Fruit fly (Drosophila melanogaster) whole organism, embryonic: ENCODE results near the gene GABA-B-R3.

ENCODE experiments used
- CG10274 ChIP-seq: fragments of 200-800 bp; sonication (Bioruptor generic); optimal IDR thresholded peaks from 3 replicates; lab custom pipeline; 2017; ENCODE audit warnings: missing biosample characterization, mild to moderate bottlenecking, missing genetic modification characterization
- CG10366 ChIP-seq: fragments of 200-800 bp; sonication (Bioruptor generic); IDR thresholded peaks from 2 replicates; pipeline ENCODE4 v1.3.6; 2022; ENCODE audit warnings: missing biosample characterization, missing genetic modification characterization
- CG14050 ChIP-seq: fragments of 200-800 bp; sonication (Bioruptor generic); IDR thresholded peaks from 3 replicates; pipeline ENCODE4 v1.3.6; 2022; ENCODE audit warnings: missing biosample characterization, missing genetic modification characterization
- CG14965 ChIP-seq: fragments of 200-800 bp; sonication (Bioruptor generic); optimal IDR thresholded peaks from 2 replicates; lab custom pipeline; 2016; ENCODE audit warnings: missing biosample characterization, missing genetic modification characterization, borderline replicate concordance
- CG17328 ChIP-seq: fragments of 200-800 bp; sonication (Bioruptor generic); IDR thresholded peaks from 2 replicates; pipeline ENCODE4 v1.3.6; 2022; ENCODE audit warnings: missing biosample characterization, missing genetic modification characterization
- CG17359 ChIP-seq: fragments of 200-800 bp; sonication (Bioruptor generic); optimal IDR thresholded peaks from 3 replicates; lab custom pipeline; 2018; ENCODE audit warnings: missing biosample characterization, mild to moderate bottlenecking, missing genetic modification characterization, moderate library complexity
- CG17912 ChIP-seq: fragments of 200-800 bp; sonication (Bioruptor generic); optimal IDR thresholded peaks from 2 replicates; lab custom pipeline; 2018; ENCODE audit warnings: missing biosample characterization, mild to moderate bottlenecking, missing genetic modification characterization
- CG1792 ChIP-seq: fragments of 200-800 bp; sonication (Bioruptor generic); optimal IDR thresholded peaks from 2 replicates; lab custom pipeline; 2016; ENCODE audit warnings: missing biosample characterization, missing genetic modification characterization
- CG34376 ChIP-seq: fragments of 200-800 bp; sonication (Bioruptor generic); optimal IDR thresholded peaks from 2 replicates; lab custom pipeline; 2018; ENCODE audit warnings: missing biosample characterization, mild to moderate bottlenecking, missing genetic modification characterization
- CG42726 ChIP-seq: fragments of 200-800 bp; sonication (Bioruptor generic); IDR thresholded peaks from 2 replicates; pipeline ENCODE4 v1.3.6; 2022; ENCODE audit warnings: missing biosample characterization, missing genetic modification characterization; ENCODE audit not compliant: partially characterized antibody
- CG4360 ChIP-seq: fragments of 200-800 bp; sonication (Bioruptor generic); IDR thresholded peaks from 2 replicates; pipeline ENCODE4 v1.3.6; 2022; ENCODE audit warnings: missing biosample characterization, missing genetic modification characterization
- CG5180 ChIP-seq: fragments of 200-800 bp; sonication (Bioruptor generic); optimal IDR thresholded peaks from 3 replicates; lab custom pipeline; 2017; ENCODE audit warnings: missing biosample characterization, missing genetic modification characterization, mild to moderate bottlenecking, moderate library complexity, missing genetic modification reagents
- CG7745 ChIP-seq: fragments of 200-800 bp; sonication (Bioruptor generic); optimal IDR thresholded peaks from 2 replicates; lab custom pipeline; 2018; ENCODE audit warnings: missing biosample characterization, mild to moderate bottlenecking, missing genetic modification characterization, moderate library complexity
- Drgx ChIP-seq: fragments of 200-800 bp; sonication (Bioruptor generic); IDR thresholded peaks from 2 replicates; pipeline ENCODE4 v1.3.6; 2022; ENCODE audit warnings: missing biosample characterization, missing genetic modification characterization
- Eip74EF ChIP-seq, 2 experiments: fragments of 200-800 bp in 1 of 2; fragments of >200 bp in 1 of 2; sonication (Bioruptor generic) in 1 of 2; optimal IDR thresholded peaks; 2 replicates each; lab custom pipeline; 2017 to 2019; ENCODE audit warnings: missing biosample characterization in 2 of 2, missing genetic modification characterization in 2 of 2, mild to moderate bottlenecking in 1 of 2, moderate library complexity in 1 of 2
- H15 ChIP-seq: fragments of 200-800 bp; sonication (Bioruptor generic); IDR thresholded peaks from 3 replicates; pipeline ENCODE4 v1.3.6; 2022; ENCODE audit warnings: missing biosample characterization, missing genetic modification characterization
- Hr39 ChIP-seq: fragments of >200 bp; optimal IDR thresholded peaks from 2 replicates; lab custom pipeline; 2017
- Hr78 ChIP-seq, 2 experiments: fragments of 200-800 bp in 1 of 2; fragments of >200 bp in 1 of 2; sonication (Bioruptor generic) in 1 of 2; optimal IDR thresholded peaks; 2 replicates each; lab custom pipeline; 2017 to 2019; ENCODE audit warnings: missing biosample characterization in 2 of 2, missing genetic modification characterization in 2 of 2, mild to moderate bottlenecking in 1 of 2, moderate library complexity in 1 of 2
- Mad ChIP-seq: fragments of 200-800 bp; sonication (Bioruptor generic); optimal IDR thresholded peaks from 2 replicates; lab custom pipeline; 2016; ENCODE audit warnings: missing biosample characterization, missing genetic modification characterization
- Six4 ChIP-seq: fragments of 200-800 bp; sonication (Bioruptor generic); optimal IDR thresholded peaks from 2 replicates; lab custom pipeline; 2016; ENCODE audit warnings: missing biosample characterization, missing genetic modification characterization
- Vsx1 ChIP-seq: fragments of 200-800 bp; sonication (Bioruptor generic); optimal IDR thresholded peaks from 2 replicates; lab custom pipeline; 2017; ENCODE audit warnings: missing biosample characterization, mild to moderate bottlenecking, missing genetic modification characterization, missing genetic modification reagents
- Xrp1 ChIP-seq: fragments of 200-800 bp; sonication (Bioruptor generic); IDR thresholded peaks from 2 replicates; pipeline ENCODE4 v1.3.6; 2022; ENCODE audit warnings: missing biosample characterization, missing genetic modification characterization
- al ChIP-seq: fragments of 200-800 bp; sonication (Bioruptor generic); IDR thresholded peaks from 2 replicates; pipeline ENCODE4 v1.3.6; 2022; ENCODE audit warnings: missing biosample characterization, missing genetic modification characterization
- az2 ChIP-seq: fragments of 200-800 bp; sonication (Bioruptor generic); optimal IDR thresholded peaks from 3 replicates; lab custom pipeline; 2016; ENCODE audit warnings: missing biosample characterization, missing genetic modification characterization
- btn ChIP-seq: fragments of 200-800 bp; sonication (Bioruptor generic); optimal IDR thresholded peaks from 2 replicates; lab custom pipeline; 2016; ENCODE audit warnings: missing biosample characterization, missing genetic modification characterization
- chif ChIP-seq, 2 experiments: fragments of 200-800 bp; sonication (Bioruptor generic); optimal IDR thresholded peaks; 3 replicates each; lab custom pipeline; 2016; ENCODE audit warnings: missing biosample characterization in 2 of 2, missing genetic modification characterization in 2 of 2
- chinmo ChIP-seq: fragments of 200-800 bp; sonication (Bioruptor generic); IDR thresholded peaks from 4 replicates; pipeline ENCODE4 v1.3.6; 2022; ENCODE audit warnings: missing biosample characterization, missing genetic modification characterization; ENCODE audit not compliant: partially characterized antibody
- chn ChIP-seq: fragments of 200-800 bp; sonication (Bioruptor generic); optimal IDR thresholded peaks from 2 replicates; lab custom pipeline; 2016; ENCODE audit warnings: missing biosample characterization, missing genetic modification characterization
- crol ChIP-seq: fragments of 200-800 bp; sonication (Bioruptor generic); IDR thresholded peaks from 2 replicates; pipeline ENCODE4 v1.3.6; 2022; ENCODE audit warnings: missing biosample characterization, missing genetic modification characterization
- dm ChIP-seq: fragments of 200-800 bp; sonication (Bioruptor generic); optimal IDR thresholded peaks from 3 replicates; lab custom pipeline; 2016; ENCODE audit warnings: missing biosample characterization, missing genetic modification characterization
- dysf ChIP-seq: fragments of 200-800 bp; sonication (Bioruptor generic); IDR thresholded peaks from 3 replicates; pipeline ENCODE4 v1.3.6; 2022; ENCODE audit warnings: missing biosample characterization, missing genetic modification characterization
- exex ChIP-seq: fragments of 200-800 bp; sonication (Bioruptor generic); optimal IDR thresholded peaks from 4 replicates; lab custom pipeline; 2018; ENCODE audit warnings: missing biosample characterization, mild to moderate bottlenecking, missing genetic modification characterization, moderate library complexity
- gsb ChIP-seq: fragments of 200-800 bp; sonication (Bioruptor generic); IDR thresholded peaks from 2 replicates; pipeline ENCODE4 v1.3.6; 2022; ENCODE audit warnings: missing biosample characterization, missing genetic modification characterization
- h ChIP-seq: fragments of >200 bp; optimal IDR thresholded peaks from 2 replicates; lab custom pipeline; 2017
- hkb ChIP-seq, 2 experiments: fragments of 200-800 bp in 1 of 2; fragments of >200 bp in 1 of 2; sonication (Bioruptor generic) in 1 of 2; IDR thresholded peaks in 1 of 2; optimal IDR thresholded peaks in 1 of 2; 2 replicates each; pipeline versions ENCODE4 v1.3.6 to Lab custom; 2017 to 2022; ENCODE audit warnings: missing biosample characterization in 1 of 2, missing genetic modification characterization in 1 of 2
- mirr ChIP-seq: fragments of 200-800 bp; sonication (Bioruptor generic); optimal IDR thresholded peaks from 3 replicates; lab custom pipeline; 2018; ENCODE audit warnings: missing biosample characterization, mild to moderate bottlenecking, missing genetic modification characterization
- pan ChIP-seq, 4 experiments: fragments of >200 bp in 3 of 4; fragments of 200-800 bp in 1 of 4; sonication (Bioruptor generic) in 1 of 4; optimal IDR thresholded peaks in 3 of 4; IDR thresholded peaks in 1 of 4; 2 replicates each; pipeline versions ENCODE4 v1.3.6 to Lab custom; 2017 to 2022; ENCODE audit warnings: missing biosample characterization in 2 of 4, missing genetic modification characterization in 2 of 4, mixed read lengths in 1 of 4
- pb ChIP-seq: fragments of 200-800 bp; sonication (Bioruptor generic); optimal IDR thresholded peaks from 3 replicates; lab custom pipeline; 2016; ENCODE audit warnings: missing biosample characterization, missing genetic modification characterization
- pho ChIP-seq: fragments of 200-800 bp; sonication (Bioruptor generic); optimal IDR thresholded peaks from 2 replicates; lab custom pipeline; 2016; ENCODE audit warnings: missing biosample characterization, missing genetic modification characterization
- sqz ChIP-seq: fragments of 200-800 bp; sonication (Bioruptor generic); optimal IDR thresholded peaks from 3 replicates; lab custom pipeline; 2018; ENCODE audit warnings: missing biosample characterization, mild to moderate bottlenecking, missing genetic modification characterization
- stc ChIP-seq: fragments of 200-800 bp; sonication (Bioruptor generic); IDR thresholded peaks from 2 replicates; pipeline ENCODE4 v1.3.6; 2022; ENCODE audit warnings: missing biosample characterization, missing genetic modification characterization
- vvl ChIP-seq: fragments of 200-800 bp; sonication (Bioruptor generic); IDR thresholded peaks from 2 replicates; pipeline ENCODE4 v1.3.6; 2022; ENCODE audit warnings: missing biosample characterization, missing genetic modification characterization
- zf30C ChIP-seq: fragments of 200-800 bp; sonication (Bioruptor generic); optimal IDR thresholded peaks from 3 replicates; lab custom pipeline; 2018; ENCODE audit warnings: missing biosample characterization, mild to moderate bottlenecking, missing genetic modification characterization
- zfh2 ChIP-seq: fragments of 200-800 bp; sonication (Bioruptor generic); optimal IDR thresholded peaks from 2 replicates; lab custom pipeline; 2016; ENCODE audit warnings: missing biosample characterization, missing genetic modification characterization

Gene GABA-B-R3

dm6 chr2L:728062-728461 is 21.7 kb upstream of the GABA-B-R3 start, which contains the start of gene Hsp60B (continued):
- TF ChIP-seq dm (GFP tag; lab: Kevin White, UChicago): no peak
- TF ChIP-seq zfh2: no peak
- no peak for TF ChIP-seq CG10366 (GFP tag; lab: Robert Waterston, UW)

dm6 chr2L:732105-732504 is 17.6 kb upstream of the GABA-B-R3 start:
- TF ChIP-seq gsb (no peak), Six4 (no peak), CG14965 (GFP tag; lab: Kevin White, UChicago) (no peak)

dm6 chr2L:734120-734519 is 15.6 kb upstream of the GABA-B-R3 start:
- TF ChIP-seq CG17328 (GFP tag; lab: Robert Waterston, UW): no peak
- TF ChIP-seq Drgx: peak; percentile 66

- TF ChIP-seq chn (GFP tag; lab: Kevin White, UChicago) (no peak), Hr39 (lab: Kevin White, UChicago) (peak; percentile 57), mirr (GFP tag; lab: Kevin White, UChicago) (no peak), pb (no peak), Eip74EF (GFP tag; optimal IDR thresholded peaks at IDR 0.05; lab: Kevin White, UChicago) (no peak), sqz (GFP tag; lab: Kevin White, UChicago) (no peak), CG5180 (no peak), CG42726 (no peak), Mad (no peak), btn (GFP tag; lab: Kevin White, UChicago) (no peak), stc (no peak), dysf (GFP tag; lab: Robert Waterston, UW) (no peak), CG1792 (GFP tag; lab: Kevin White, UChicago) (no peak), h (lab: Kevin White, UChicago) (no peak), chinmo (GFP tag; lab: Robert Waterston, UW) (0 out of 4 replicates have a peak, but pooled peaks have one; percentile 19), Xrp1 (GFP tag; lab: Robert Waterston, UW) (no peak), pan (optimal IDR thresholded peaks at IDR 0.05; lab: Kevin White, UChicago) (no peak), pan (GFP tag; optimal IDR thresholded peaks at IDR 0.05 in 1 of 2, IDR thresholded peaks at IDR 0.05 in 1 of 2) (peak in 1 of 2 experiments; percentile 30), CG4360 (GFP tag; lab: Robert Waterston, UW) (no peak), az2 (GFP tag; lab: Kevin White, UChicago) (no peak), Hr78 (GFP tag; optimal IDR thresholded peaks at IDR 0.05; lab: Kevin White, UChicago) (peak in 1 of 2 experiments; percentile 7), chif (GFP tag; optimal IDR thresholded peaks at IDR 0.05; lab: Kevin White, UChicago) (no peak), al (no peak), H15 (0 out of 3 replicates have a peak, but pooled peaks have one; percentile 25), zf30C (GFP tag; lab: Kevin White, UChicago) (no peak), CG7745 (tag; lab: Kevin White, UChicago) (no peak), gsb (no peak), hkb (optimal IDR thresholded peaks at IDR 0.05; lab: Kevin White, UChicago) (no peak), hkb (GFP tag; IDR thresholded peaks at IDR 0.05; lab: Robert Waterston, UW) (no peak), Vsx1 (GFP tag; lab: Kevin White, UChicago) (no peak), CG34376 (GFP tag; lab: Kevin White, UChicago) (no peak), CG10274 (GFP tag; lab: Kevin White, UChicago) (no peak), Drgx (0 out of 2 replicates have a peak, but pooled peaks have one; percentile 25), vvl (GFP tag; lab: Robert Waterston, UW) (0 out of 2 replicates have a peak, but pooled peaks have one; percentile 15), CG14050 (GFP tag; lab: Robert Waterston, UW) (no peak), CG17912 (GFP tag; lab: Kevin White, UChicago) (no peak), crol (GFP tag; lab: Robert Waterston, UW) (peak; percentile 77), CG17359 (tag; lab: Kevin White, UChicago) (no peak), exex (tag; lab: Kevin White, UChicago) (no peak), pho (GFP tag; lab: Kevin White, UChicago) (no peak)
Measured at dm6 chr2L:735772-736171, 14.0 kb upstream of the GABA-B-R3 start.
